Fruit fly (Drosophila melanogaster): ENCODE results near the gene His3.3A.

DNA sequence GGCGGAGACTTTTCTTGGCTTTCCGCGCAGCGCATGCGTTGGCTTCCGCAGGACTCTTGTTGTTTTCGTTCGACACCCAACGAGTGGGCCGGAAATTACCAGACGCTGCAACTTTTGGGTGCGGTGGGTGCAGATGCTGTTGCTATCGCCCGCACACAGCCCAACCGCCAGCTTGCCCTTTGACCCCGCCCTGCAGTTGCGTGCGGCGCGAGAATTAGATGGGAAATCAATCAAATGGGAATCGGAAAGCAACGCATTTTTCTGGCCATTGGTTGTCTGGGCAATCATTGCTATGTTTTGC, 49.4 kb upstream of the His3.3A start:
- TF ChIP-seq CG11294 (GFP tag; IDR thresholded peaks at IDR 0.05) (no peak), Blimp-1 (GFP tag; optimal IDR thresholded peaks at IDR 0.05) (no peak), Hr38 (GFP tag; optimal IDR thresholded peaks at IDR 0.05) (no peak), fkh (GFP tag; optimal IDR thresholded peaks at IDR 0.05) (no peak), eg (GFP tag; IDR thresholded peaks at IDR 0.05) (no peak), CG6276 (GFP tag; optimal IDR thresholded peaks at IDR 0.05) (no peak), Sox102F (GFP tag; optimal IDR thresholded peaks at IDR 0.05) (no peak), CG8632 (GFP tag; optimal IDR thresholded peaks at IDR 0.05) (no peak), dac (GFP tag; optimal IDR thresholded peaks at IDR 0.05) (no peak), CG6808 (GFP tag; optimal IDR thresholded peaks at IDR 0.05) (no peak)
